Worm (Caenorhabditis elegans) whole organism, L2 larva: Measurements from ENCODE around the gene znf-474.

Experiments
- F13H6.1 ChIP-seq: sonication (generic microtip); optimal IDR thresholded peaks from 2 replicates; lab custom pipeline; 2016; ENCODE audit warnings: missing genetic modification characterization, missing compliant biosample characterization
- R02D3.7 ChIP-seq: fragments of 150-350 bp; optimal IDR thresholded peaks from 2 replicates; lab custom pipeline; 2014; ENCODE audit warnings: missing biosample characterization, missing genetic modification characterization
- ZK546.5 ChIP-seq: sonication (generic microtip); optimal IDR thresholded peaks from 2 replicates; lab custom pipeline; 2017; ENCODE audit warnings: missing biosample characterization, missing genetic modification characterization
- ama-1 ChIP-seq: fragments of 150-350 bp; optimal IDR thresholded peaks from 2 replicates; lab custom pipeline; 2018; ENCODE audit warnings: inconsistent platforms
- blmp-1 ChIP-seq: sonication (generic microtip); optimal IDR thresholded peaks from 2 replicates; lab custom pipeline; 2017; ENCODE audit warnings: missing genetic modification characterization, mild to moderate bottlenecking, missing compliant biosample characterization, antibody characterized with exemption, moderate library complexity; ENCODE audit not compliant: insufficient read depth
- ceh-16 ChIP-seq: fragments of 150-350 bp; optimal IDR thresholded peaks from 2 replicates; lab custom pipeline; 2014; ENCODE audit warnings: missing biosample characterization, missing genetic modification characterization
- ceh-82 ChIP-seq: fragments of 150-350 bp; optimal IDR thresholded peaks from 2 replicates; lab custom pipeline; 2014; ENCODE audit warnings: missing biosample characterization, missing genetic modification characterization
- crh-2 ChIP-seq: sonication (generic microtip); optimal IDR thresholded peaks from 2 replicates; lab custom pipeline; 2017; ENCODE audit warnings: missing biosample characterization, missing genetic modification characterization
- egl-27 ChIP-seq: sonication (generic microtip); optimal IDR thresholded peaks from 3 replicates; lab custom pipeline; 2017; ENCODE audit warnings: missing biosample characterization, missing genetic modification reagents, missing genetic modification characterization
- fos-1 ChIP-seq: fragments of 150-350 bp; optimal IDR thresholded peaks from 2 replicates; lab custom pipeline; 2014; ENCODE audit warnings: missing biosample characterization, missing genetic modification characterization
- gmeb-1 ChIP-seq: fragments of 150-350 bp; optimal IDR thresholded peaks from 2 replicates; lab custom pipeline; 2014; ENCODE audit warnings: missing biosample characterization, missing genetic modification characterization
- lin-11 ChIP-seq: fragments of 150-350 bp; sonication (generic microtip); optimal IDR thresholded peaks from 2 replicates; lab custom pipeline; 2014; ENCODE audit warnings: missing biosample characterization, missing genetic modification characterization, inconsistent platforms, mixed read lengths
- lsy-2 ChIP-seq, 2 experiments: fragments of 150-350 bp in 1 of 2; sonication (generic microtip) in 1 of 2; optimal IDR thresholded peaks; 2 replicates each; lab custom pipeline; 2014 to 2017; ENCODE audit warnings: missing biosample characterization in 2 of 2, missing genetic modification characterization in 2 of 2
- nhr-10 ChIP-seq: sonication (generic microtip); optimal IDR thresholded peaks from 2 replicates; lab custom pipeline; 2017; ENCODE audit warnings: missing biosample characterization, missing genetic modification characterization
- nhr-12 ChIP-seq: fragments of 150-350 bp; optimal IDR thresholded peaks from 2 replicates; lab custom pipeline; 2014; ENCODE audit warnings: missing biosample characterization, missing genetic modification characterization
- nhr-129 ChIP-seq: fragments of 150-350 bp; optimal IDR thresholded peaks from 2 replicates; lab custom pipeline; 2014; ENCODE audit warnings: missing biosample characterization, missing genetic modification characterization
- nhr-21 ChIP-seq: fragments of 150-350 bp; optimal IDR thresholded peaks from 2 replicates; lab custom pipeline; 2014; ENCODE audit warnings: missing biosample characterization, missing genetic modification characterization
- nhr-23 ChIP-seq: fragments of 150-350 bp; optimal IDR thresholded peaks from 2 replicates; lab custom pipeline; 2014; ENCODE audit warnings: missing biosample characterization, missing genetic modification reagents, missing genetic modification characterization
- nhr-25 ChIP-seq: fragments of 150-350 bp; sonication (generic microtip); optimal IDR thresholded peaks from 3 replicates; lab custom pipeline; 2014; ENCODE audit warnings: missing biosample characterization, missing genetic modification characterization
- nhr-6 ChIP-seq: fragments of 150-350 bp; optimal IDR thresholded peaks from 2 replicates; lab custom pipeline; 2014; ENCODE audit warnings: missing biosample characterization, missing genetic modification characterization
- nhr-77 ChIP-seq: fragments of 150-350 bp; optimal IDR thresholded peaks from 2 replicates; lab custom pipeline; 2014; ENCODE audit warnings: missing biosample characterization, missing genetic modification characterization
- sem-4 ChIP-seq: fragments of 150-350 bp; optimal IDR thresholded peaks from 2 replicates; lab custom pipeline; 2014; ENCODE audit warnings: missing biosample characterization, missing genetic modification reagents, missing genetic modification characterization
- sma-3 ChIP-seq: sonication (generic microtip); optimal IDR thresholded peaks from 2 replicates; lab custom pipeline; 2016; ENCODE audit warnings: missing genetic modification reagents, missing genetic modification characterization, missing compliant biosample characterization
- sma-9 ChIP-seq, 2 experiments: fragments of 150-350 bp in 1 of 2; sonication (generic microtip) in 1 of 2; optimal IDR thresholded peaks; 2 replicates each; lab custom pipeline; 2014 to 2016; ENCODE audit warnings: missing genetic modification characterization in 2 of 2, mild to moderate bottlenecking in 1 of 2, missing biosample characterization in 1 of 2, missing compliant biosample characterization in 1 of 2, missing genetic modification reagents in 1 of 2, moderate library complexity in 1 of 2
- snpc-4 ChIP-seq: fragments of 150-350 bp; optimal IDR thresholded peaks from 2 replicates; lab custom pipeline; 2014; ENCODE audit warnings: missing biosample characterization, missing genetic modification characterization
- unc-39 ChIP-seq: fragments of 150-350 bp; optimal IDR thresholded peaks from 2 replicates; lab custom pipeline; 2014; ENCODE audit warnings: missing biosample characterization, missing genetic modification characterization
- unc-55 ChIP-seq: fragments of 150-350 bp; sonication (generic microtip); optimal IDR thresholded peaks from 3 replicates; lab custom pipeline; 2014; ENCODE audit warnings: missing biosample characterization, missing genetic modification reagents, missing genetic modification characterization
- unc-62 ChIP-seq: fragments of 150-350 bp; optimal IDR thresholded peaks from 2 replicates; lab custom pipeline; 2014; ENCODE audit warnings: missing biosample characterization, missing genetic modification reagents, missing genetic modification characterization
- zag-1 ChIP-seq: fragments of 150-350 bp; optimal IDR thresholded peaks from 2 replicates; lab custom pipeline; 2014; ENCODE audit warnings: missing biosample characterization, missing genetic modification characterization
- ztf-4 ChIP-seq: fragments of 150-350 bp; optimal IDR thresholded peaks from 2 replicates; lab custom pipeline; 2014; ENCODE audit warnings: missing biosample characterization, missing genetic modification characterization

The znf-474 gene

DNA sequence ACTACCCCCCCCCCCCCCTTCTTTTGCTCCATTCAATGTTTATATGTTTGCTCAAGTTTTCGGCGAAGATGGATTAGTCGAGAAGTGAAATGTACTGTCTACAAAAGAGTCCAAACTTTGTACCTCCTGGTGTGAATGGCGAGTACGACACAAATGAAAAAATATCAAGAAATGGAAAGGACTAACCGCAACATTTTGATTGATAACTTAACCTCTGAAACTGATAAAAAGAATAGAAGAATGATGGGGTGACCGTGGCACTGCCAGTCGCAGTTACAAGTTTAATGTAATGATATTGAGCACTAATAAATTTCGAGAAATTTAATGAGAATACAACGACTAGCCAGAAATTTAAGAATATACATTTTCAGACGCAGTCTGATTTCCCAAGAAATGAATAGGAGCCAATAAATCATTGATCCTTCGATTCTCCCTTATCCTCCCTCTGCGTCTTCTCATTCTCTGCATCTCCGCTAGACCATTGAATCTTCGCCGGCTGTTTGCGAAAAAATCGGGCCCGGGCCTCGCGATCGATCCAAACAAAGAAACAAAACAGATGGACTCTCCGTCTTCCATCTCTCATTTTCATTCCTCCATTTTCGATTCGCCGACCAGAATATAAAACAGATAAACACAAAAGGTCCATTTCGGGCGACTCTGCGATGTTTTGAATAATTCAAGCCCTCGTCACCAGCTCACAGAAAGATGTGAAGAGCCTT lies 25.1 kb downstream of the znf-474 start:
- TF ChIP-seq nhr-10 (tag; lab: Kevin White, UChicago) (no peak), nhr-12 (tag; lab: Kevin White, UChicago) (no peak), gmeb-1 (tag; lab: Kevin White, UChicago) (no peak), fos-1 (tag; lab: Kevin White, UChicago) (peak; percentile 4), sma-3 (no peak), nhr-129 (no peak), lin-11 (tag; lab: Kevin White, UChicago) (no peak), sma-9 (GFP tag; optimal IDR thresholded peaks at IDR 0.05; lab: Kevin White, UChicago) (peak; percentile 63), sma-9 (tag; optimal IDR thresholded peaks at IDR 0.05; lab: Kevin White, UChicago) (no peak), unc-39 (tag; lab: Kevin White, UChicago) (no peak), nhr-25 (tag; lab: Kevin White, UChicago) (no peak), sem-4 (no peak), ceh-82 (no peak), ceh-16 (no peak), nhr-23 (no peak), nhr-21 (tag; lab: Kevin White, UChicago) (no peak), crh-2 (tag; lab: Kevin White, UChicago) (peak; percentile 9), unc-55 (GFP tag; lab: Kevin White, UChicago) (no peak), ama-1 (no peak), nhr-77 (tag; lab: Kevin White, UChicago) (no peak)

DNA sequence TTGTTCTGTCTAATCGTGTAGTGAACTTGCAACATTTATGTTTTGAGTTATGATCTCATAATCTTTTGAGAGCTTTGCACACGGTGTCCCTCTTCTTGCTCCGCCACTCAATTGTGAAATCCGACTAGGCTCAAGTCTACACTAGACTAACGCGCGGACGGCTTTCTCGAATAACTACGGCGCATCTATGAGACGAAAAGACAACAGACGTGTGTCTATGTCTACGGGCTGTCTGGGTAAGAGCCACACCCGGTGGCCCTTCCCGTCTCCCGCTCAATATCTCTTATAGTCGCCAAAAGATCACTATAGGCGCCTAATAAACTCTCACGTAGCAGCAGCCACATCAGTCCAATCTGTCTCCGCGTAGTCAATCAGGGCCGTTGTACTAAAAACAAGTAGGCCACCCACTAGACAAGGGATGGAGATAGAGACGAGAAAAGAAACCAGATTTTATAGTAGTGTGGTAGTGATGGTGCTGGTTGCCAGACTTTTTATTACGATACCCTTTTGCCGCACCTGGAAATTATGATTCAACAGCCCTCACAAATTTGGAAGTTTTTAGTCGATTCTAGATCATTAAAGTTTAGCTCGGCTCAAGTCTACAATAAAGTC lies 26.0 kb downstream of the znf-474 start:
- peak; percentile 8 for TF ChIP-seq sma-3
- peak; percentile 62 for TF ChIP-seq F13H6.1 (tag; lab: Kevin White, UChicago)
- TF ChIP-seq sma-9 (GFP tag; optimal IDR thresholded peaks at IDR 0.05; lab: Kevin White, UChicago) = peak; percentile 10
- no peak for TF ChIP-seq sma-9 (tag; optimal IDR thresholded peaks at IDR 0.05; lab: Kevin White, UChicago)
- TF ChIP-seq R02D3.7 (tag; lab: Kevin White, UChicago) = no peak

DNA sequence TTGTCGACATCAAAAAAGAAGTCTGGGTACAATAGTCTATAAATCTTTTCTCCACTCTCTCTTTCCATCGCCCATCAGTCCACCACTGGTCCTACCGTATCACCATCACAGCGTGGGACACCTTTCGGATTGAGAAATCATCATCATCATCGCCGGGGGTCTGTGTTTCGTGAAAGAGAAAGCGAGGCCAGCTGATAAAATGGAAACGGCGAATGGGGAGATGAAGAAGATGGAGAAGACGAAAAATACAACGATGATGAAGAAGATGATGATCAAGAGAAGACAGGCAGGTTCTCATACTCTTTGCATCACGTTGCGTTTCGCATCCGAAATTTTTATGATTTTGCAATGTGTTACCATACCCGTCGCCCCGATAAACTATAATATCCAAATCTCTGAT lies 26.7 kb downstream of the znf-474 start:
- TF ChIP-seq F13H6.1 (tag; lab: Kevin White, UChicago) (peak; percentile 29), sem-4 (no peak), lsy-2 (tag; optimal IDR thresholded peaks at IDR 0.05; lab: Kevin White, UChicago) (peak in 1 of 2 experiments; percentile 33), sma-9 (GFP tag; optimal IDR thresholded peaks at IDR 0.05; lab: Kevin White, UChicago) (peak; percentile 69), sma-9 (tag; optimal IDR thresholded peaks at IDR 0.05; lab: Kevin White, UChicago) (no peak), nhr-129 (peak; percentile 55), nhr-21 (tag; lab: Kevin White, UChicago) (peak; percentile 78), sma-3 (peak; percentile 51), unc-39 (tag; lab: Kevin White, UChicago) (no peak), nhr-25 (tag; lab: Kevin White, UChicago) (peak; percentile 75), ceh-16 (peak; percentile 38), blmp-1 (tag; lab: Kevin White, UChicago) (peak; percentile 92), fos-1 (tag; lab: Kevin White, UChicago) (peak; percentile 42), snpc-4 (no peak), ZK546.5 (tag; lab: Kevin White, UChicago) (no peak), egl-27 (peak; percentile 24)
- TF ChIP-seq, all 48 proteins: peak for 11

DNA sequence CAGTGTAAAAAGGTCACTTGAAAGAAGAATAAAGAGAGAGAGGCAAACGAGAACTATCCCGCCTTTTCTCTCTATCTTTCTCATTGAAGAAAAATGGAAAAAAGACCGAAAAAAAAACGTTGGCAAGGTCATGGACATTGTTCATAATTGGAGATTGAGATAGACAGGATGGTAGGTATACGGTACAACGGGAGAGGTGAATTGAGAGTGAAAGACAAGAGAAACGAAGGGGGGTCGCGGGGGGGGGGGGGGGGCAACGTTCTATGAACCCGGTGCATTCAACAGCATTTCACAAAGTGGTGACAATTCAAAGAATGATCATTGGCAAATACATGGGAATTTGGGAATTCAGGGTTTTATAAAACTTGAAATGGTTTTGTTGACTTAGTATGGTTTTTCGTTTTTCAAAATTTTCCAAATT lies 27.2 kb downstream of the znf-474 start:
- TF ChIP-seq crh-2 (tag; lab: Kevin White, UChicago) = peak; percentile 45
- no peak for TF ChIP-seq zag-1 (tag; lab: Kevin White, UChicago)
- TF ChIP-seq nhr-25 (tag; lab: Kevin White, UChicago) = peak; percentile 68

DNA sequence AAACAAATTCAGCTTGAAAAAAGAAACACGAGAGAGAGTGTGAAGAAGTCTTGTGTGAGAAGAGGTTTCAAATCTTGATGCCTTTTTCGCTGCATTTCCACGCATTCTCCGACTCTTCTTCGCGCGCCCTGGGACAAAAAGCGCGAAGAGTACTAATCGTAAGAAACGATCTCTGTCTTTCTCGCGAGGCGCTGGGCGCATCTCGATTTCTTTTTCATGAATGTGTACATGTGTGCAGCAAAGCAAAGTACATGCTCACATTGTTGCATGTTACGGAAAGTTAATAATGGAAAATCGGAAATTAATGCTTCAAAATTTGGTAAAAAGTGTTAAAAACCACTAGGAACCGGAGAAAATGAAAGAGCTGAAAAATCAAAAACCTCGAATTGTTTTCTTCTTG lies 27.8 kb downstream of the znf-474 start:
- TF ChIP-seq unc-55 (GFP tag; lab: Kevin White, UChicago) (peak; percentile 3), nhr-23 (no peak), nhr-21 (tag; lab: Kevin White, UChicago) (no peak), sem-4 (peak; percentile 21), ztf-4 (tag; lab: Kevin White, UChicago) (no peak), nhr-25 (tag; lab: Kevin White, UChicago) (no peak), nhr-6 (tag; lab: Kevin White, UChicago) (no peak), lsy-2 (tag; optimal IDR thresholded peaks at IDR 0.05; lab: Kevin White, UChicago) (no peak), unc-62 (GFP tag; lab: Kevin White, UChicago) (no peak)
